Fruit fly (Drosophila melanogaster) whole organism, embryonic: ENCODE measurements around the gene Tpst.

Experiments
- Atf-2 ChIP-seq: fragments of 200-800 bp; sonication (Bioruptor generic); optimal IDR thresholded peaks from 2 replicates; lab custom pipeline; 2016; ENCODE audit warnings: missing biosample characterization, missing genetic modification characterization
- CG10147 ChIP-seq: fragments of 200-800 bp; sonication (Bioruptor generic); optimal IDR thresholded peaks from 2 replicates; lab custom pipeline; 2019; ENCODE audit warnings: missing biosample characterization, mild to moderate bottlenecking, missing genetic modification characterization, moderate library complexity
- CG1024 ChIP-seq: fragments of 200-800 bp; sonication (Bioruptor generic); IDR thresholded peaks from 2 replicates; pipeline ENCODE4 v1.3.6; 2022; ENCODE audit warnings: missing biosample characterization, missing genetic modification characterization
- CG10565 ChIP-seq: fragments of 200-800 bp; sonication (Bioruptor generic); optimal IDR thresholded peaks from 3 replicates; lab custom pipeline; 2016; ENCODE audit warnings: missing biosample characterization, mild to moderate bottlenecking, missing genetic modification characterization
- CG10979 ChIP-seq: fragments of 200-800 bp; sonication (Bioruptor generic); optimal IDR thresholded peaks from 2 replicates; lab custom pipeline; 2018; ENCODE audit warnings: missing biosample characterization, mild to moderate bottlenecking, missing genetic modification characterization, moderate library complexity
- CG11696 ChIP-seq: fragments of 200-800 bp; sonication (Bioruptor generic); IDR thresholded peaks from 2 replicates; pipeline ENCODE4 v1.3.6; 2022; ENCODE audit warnings: missing biosample characterization, missing genetic modification characterization
- CG13424 ChIP-seq: fragments of 200-800 bp; sonication (Bioruptor generic); optimal IDR thresholded peaks from 2 replicates; lab custom pipeline; 2019; ENCODE audit warnings: missing biosample characterization, mild to moderate bottlenecking, missing genetic modification characterization, moderate library complexity
- CG15011 ChIP-seq: fragments of 200-800 bp; sonication (Bioruptor generic); optimal IDR thresholded peaks from 3 replicates; lab custom pipeline; 2018; ENCODE audit warnings: missing biosample characterization, mild to moderate bottlenecking, missing genetic modification characterization
- CG15601 ChIP-seq: fragments of 200-800 bp; sonication (Bioruptor generic); optimal IDR thresholded peaks from 3 replicates; lab custom pipeline; 2019; ENCODE audit warnings: missing biosample characterization, mild to moderate bottlenecking, missing genetic modification characterization, moderate library complexity
- CG16863 ChIP-seq: fragments of 200-800 bp; sonication (Bioruptor generic); optimal IDR thresholded peaks from 3 replicates; lab custom pipeline; 2016; ENCODE audit warnings: missing biosample characterization, missing genetic modification characterization
- CG17829 ChIP-seq: fragments of 200-800 bp; optimal IDR thresholded peaks from 2 replicates; lab custom pipeline; 2019; ENCODE audit warnings: missing biosample characterization, mild to moderate bottlenecking, missing genetic modification characterization, moderate library complexity
- CG2120 ChIP-seq: fragments of 200-800 bp; sonication (Bioruptor generic); optimal IDR thresholded peaks from 3 replicates; lab custom pipeline; 2016; ENCODE audit warnings: missing biosample characterization, missing genetic modification characterization
- CG3065 ChIP-seq: fragments of 200-800 bp; sonication (Bioruptor generic); optimal IDR thresholded peaks from 2 replicates; lab custom pipeline; 2016; ENCODE audit warnings: missing biosample characterization, missing genetic modification characterization
- CG3726 ChIP-seq: fragments of 200-800 bp; sonication (Bioruptor generic); IDR thresholded peaks from 3 replicates; pipeline ENCODE4, ENCODE4 v1.3.6; 2022; ENCODE audit warnings: missing biosample characterization, missing genetic modification characterization
- CG3838 ChIP-seq: fragments of 200-800 bp; sonication (Bioruptor generic); optimal IDR thresholded peaks from 3 replicates; lab custom pipeline; 2016; ENCODE audit warnings: missing biosample characterization, missing genetic modification characterization
- CG3847 ChIP-seq: fragments of 200-800 bp; sonication (Bioruptor generic); IDR thresholded peaks from 2 replicates; pipeline ENCODE4 v1.3.6; 2022; ENCODE audit warnings: missing biosample characterization, missing genetic modification characterization
- CG4328 ChIP-seq: fragments of 200-800 bp; sonication (Bioruptor generic); optimal IDR thresholded peaks from 3 replicates; lab custom pipeline; 2017; ENCODE audit warnings: missing biosample characterization, missing genetic modification reagents, missing genetic modification characterization
- CG4360 ChIP-seq: fragments of 200-800 bp; sonication (Bioruptor generic); IDR thresholded peaks from 2 replicates; pipeline ENCODE4 v1.3.6; 2022; ENCODE audit warnings: missing biosample characterization, missing genetic modification characterization
- CG7745 ChIP-seq: fragments of 200-800 bp; sonication (Bioruptor generic); optimal IDR thresholded peaks from 2 replicates; lab custom pipeline; 2018; ENCODE audit warnings: missing biosample characterization, mild to moderate bottlenecking, missing genetic modification characterization, moderate library complexity
- CG9215 ChIP-seq: fragments of 200-800 bp; sonication (Bioruptor generic); IDR thresholded peaks from 2 replicates; pipeline ENCODE4 v1.3.6; 2022; ENCODE audit warnings: missing biosample characterization, missing genetic modification characterization
- CG9817 ChIP-seq: fragments of 200-800 bp; sonication (Bioruptor generic); optimal IDR thresholded peaks from 2 replicates; lab custom pipeline; 2018; ENCODE audit warnings: missing biosample characterization, mild to moderate bottlenecking, missing genetic modification characterization, moderate library complexity
- CG9876 ChIP-seq: fragments of 200-800 bp; sonication (Bioruptor generic); optimal IDR thresholded peaks from 2 replicates; lab custom pipeline; 2016; ENCODE audit warnings: missing biosample characterization, missing genetic modification characterization
- CHES-1-like ChIP-seq: fragments of 200-800 bp; sonication (Bioruptor generic); optimal IDR thresholded peaks from 2 replicates; lab custom pipeline; 2016; ENCODE audit warnings: missing biosample characterization, missing genetic modification characterization
- D19B ChIP-seq: fragments of 200-800 bp; sonication (Bioruptor generic); optimal IDR thresholded peaks from 2 replicates; lab custom pipeline; 2017; ENCODE audit warnings: missing biosample characterization, mild to moderate bottlenecking, missing genetic modification characterization
- ERR ChIP-seq: fragments of 200-800 bp; sonication (Bioruptor generic); optimal IDR thresholded peaks from 2 replicates; lab custom pipeline; 2016; ENCODE audit warnings: missing biosample characterization, missing genetic modification characterization
- Gsc ChIP-seq: fragments of 200-800 bp; sonication (Bioruptor generic); IDR thresholded peaks from 2 replicates; pipeline ENCODE4 v1.3.6; 2022; ENCODE audit warnings: missing biosample characterization, missing genetic modification characterization
- HHEX ChIP-seq: fragments of 200-800 bp; sonication (Bioruptor generic); optimal IDR thresholded peaks from 3 replicates; lab custom pipeline; 2017; ENCODE audit warnings: missing biosample characterization, mild to moderate bottlenecking, missing genetic modification characterization, missing genetic modification reagents
- Hmr ChIP-seq: fragments of 200-800 bp; sonication (Bioruptor generic); optimal IDR thresholded peaks from 3 replicates; lab custom pipeline; 2017; ENCODE audit warnings: mild to moderate bottlenecking, missing biosample characterization, missing genetic modification reagents, missing genetic modification characterization
- Hr3 ChIP-seq: fragments of 200-800 bp; sonication (Bioruptor generic); optimal IDR thresholded peaks from 3 replicates; lab custom pipeline; 2016; ENCODE audit warnings: missing biosample characterization, missing genetic modification characterization
- NC2β ChIP-seq: fragments of 200-800 bp; sonication (Bioruptor generic); optimal IDR thresholded peaks from 2 replicates; lab custom pipeline; 2016; ENCODE audit warnings: missing biosample characterization, missing genetic modification characterization
- Pdp1 ChIP-seq, 2 experiments: fragments of 200-800 bp; sonication (Bioruptor generic); optimal IDR thresholded peaks; 3 replicates each; lab custom pipeline; 2016; ENCODE audit warnings: missing biosample characterization in 2 of 2, missing genetic modification characterization in 2 of 2, mild to moderate bottlenecking in 1 of 2, moderate library complexity in 1 of 2
- Scr ChIP-seq: fragments of 200-800 bp; sonication (Bioruptor generic); IDR thresholded peaks from 2 replicates; pipeline ENCODE4 v1.3.6; 2022; ENCODE audit warnings: missing biosample characterization, missing genetic modification characterization; ENCODE audit not compliant: partially characterized antibody
- dati ChIP-seq: fragments of 200-800 bp; sonication (Bioruptor generic); IDR thresholded peaks from 2 replicates; pipeline ENCODE4 v1.3.6; 2022; ENCODE audit warnings: missing biosample characterization, missing genetic modification characterization
- dysf ChIP-seq: fragments of 200-800 bp; sonication (Bioruptor generic); IDR thresholded peaks from 3 replicates; pipeline ENCODE4 v1.3.6; 2022; ENCODE audit warnings: missing biosample characterization, missing genetic modification characterization
- ems ChIP-seq: fragments of 200-800 bp; sonication (Bioruptor generic); optimal IDR thresholded peaks from 3 replicates; lab custom pipeline; 2016; ENCODE audit warnings: missing biosample characterization, missing genetic modification characterization
- eve ChIP-seq, 2 experiments: fragments of >200 bp; optimal IDR thresholded peaks; 2 replicates each; lab custom pipeline; 2017; ENCODE audit warnings: missing biosample characterization in 2 of 2, missing genetic modification characterization in 2 of 2
- eyg ChIP-seq: fragments of 200-800 bp; sonication (Bioruptor generic); optimal IDR thresholded peaks from 3 replicates; lab custom pipeline; 2016; ENCODE audit warnings: missing biosample characterization, missing genetic modification characterization
- fd3F ChIP-seq: fragments of 200-800 bp; sonication (Bioruptor generic); optimal IDR thresholded peaks from 2 replicates; lab custom pipeline; 2018; ENCODE audit warnings: missing biosample characterization, mild to moderate bottlenecking, missing genetic modification characterization, moderate library complexity
- fd64A ChIP-seq: fragments of 200-800 bp; sonication (Bioruptor generic); optimal IDR thresholded peaks from 3 replicates; lab custom pipeline; 2018; ENCODE audit warnings: missing biosample characterization, mild to moderate bottlenecking, missing genetic modification characterization
- fd96Cb ChIP-seq: fragments of 200-800 bp; sonication (Bioruptor generic); optimal IDR thresholded peaks from 2 replicates; lab custom pipeline; 2018; ENCODE audit warnings: missing biosample characterization, mild to moderate bottlenecking, missing genetic modification characterization, moderate library complexity
- gt ChIP-seq: fragments of 200-800 bp; sonication (Bioruptor generic); IDR thresholded peaks from 2 replicates; pipeline ENCODE4 v1.3.6; 2022; ENCODE audit warnings: missing biosample characterization, missing genetic modification characterization
- hth ChIP-seq: fragments of >200 bp; optimal IDR thresholded peaks from 2 replicates; lab custom pipeline; 2017; ENCODE audit warnings: inconsistent platforms
- kah ChIP-seq: fragments of 200-800 bp; sonication (Bioruptor generic); optimal IDR thresholded peaks from 2 replicates; lab custom pipeline; 2018; ENCODE audit warnings: missing biosample characterization, mild to moderate bottlenecking, missing genetic modification characterization
- lov ChIP-seq, 2 experiments: fragments of 200-800 bp in 1 of 2; fragments of >200 bp in 1 of 2; sonication (Bioruptor generic) in 1 of 2; IDR thresholded peaks in 1 of 2; optimal IDR thresholded peaks in 1 of 2; 2 replicates in 1 of 2; 3 replicates in 1 of 2; pipeline versions ENCODE4 v1.3.6 to Lab custom; 2017 to 2022; ENCODE audit warnings: missing biosample characterization in 1 of 2, missing genetic modification characterization in 1 of 2
- nmo ChIP-seq: fragments of 200-800 bp; sonication (Bioruptor generic); optimal IDR thresholded peaks from 2 replicates; lab custom pipeline; 2018; ENCODE audit warnings: missing biosample characterization, mild to moderate bottlenecking, missing genetic modification characterization, moderate library complexity
- otp ChIP-seq: fragments of 200-800 bp; sonication (Bioruptor generic); IDR thresholded peaks from 3 replicates; pipeline ENCODE4, ENCODE4 v1.3.6; 2022; ENCODE audit warnings: missing biosample characterization, missing genetic modification characterization
- pita ChIP-seq: fragments of 200-800 bp; sonication (Bioruptor generic); optimal IDR thresholded peaks from 2 replicates; lab custom pipeline; 2017; ENCODE audit warnings: missing biosample characterization, mild to moderate bottlenecking, missing genetic modification characterization
- row ChIP-seq: fragments of 200-800 bp; sonication (Bioruptor generic); IDR thresholded peaks from 3 replicates; pipeline ENCODE4 v1.3.6; 2022; ENCODE audit warnings: missing biosample characterization, missing genetic modification characterization
- sens ChIP-seq: fragments of 200-800 bp; sonication (Bioruptor generic); peaks from one replicate; lab custom pipeline; 2016; ENCODE audit warnings: missing biosample characterization, missing genetic modification characterization
- slou ChIP-seq: fragments of 200-800 bp; sonication (Bioruptor generic); optimal IDR thresholded peaks from 3 replicates; lab custom pipeline; 2016; ENCODE audit warnings: missing biosample characterization, missing genetic modification characterization
- tin ChIP-seq: fragments of 200-800 bp; sonication (Bioruptor generic); optimal IDR thresholded peaks from 3 replicates; lab custom pipeline; 2016; ENCODE audit warnings: missing biosample characterization, missing genetic modification characterization
- vfl ChIP-seq: fragments of 200-800 bp; sonication (Bioruptor generic); optimal IDR thresholded peaks from 2 replicates; lab custom pipeline; 2016; ENCODE audit warnings: missing biosample characterization, missing genetic modification characterization

The Tpst gene

dm6 chrX:13568127-13568526, 4.5 kb downstream of the Tpst start:
- TF ChIP-seq Hr3 (no peak), CG15011 (GFP tag; lab: Kevin White, UChicago) (no peak), eve (GFP tag; optimal IDR thresholded peaks at IDR 0.05; lab: Kevin White, UChicago) (peak in 1 of 2 experiments; percentile 30), dysf (GFP tag; lab: Robert Waterston, UW) (peak; percentile 57; the same call in 2 of the 3 replicates), CG9876 (GFP tag; lab: Kevin White, UChicago) (no peak), CG3847 (GFP tag; lab: Robert Waterston, UW) (peak; percentile 45), fd96Cb (tag; lab: Kevin White, UChicago) (peak; percentile 18), D19B (GFP tag; lab: Kevin White, UChicago) (no peak), CG11696 (GFP tag; lab: Robert Waterston, UW) (no peak), row (GFP tag; lab: Robert Waterston, UW) (peak; percentile 55; the same call in 2 of the 3 replicates), sens (GFP tag; lab: Kevin White, UChicago) (peak; percentile 70), CG13424 (tag; lab: Kevin White, UChicago) (peak; percentile 16), CG1024 (GFP tag; lab: Robert Waterston, UW) (no peak), Atf-2 (no peak), CHES-1-like (no peak), CG9817 (peak; percentile 1), CG10147 (GFP tag; lab: Kevin White, UChicago) (no peak), HHEX (GFP tag; lab: Kevin White, UChicago) (no peak), vfl (GFP tag; lab: Kevin White, UChicago) (no peak), pita (GFP tag; lab: Kevin White, UChicago) (no peak), tin (no peak), Hmr (GFP tag; lab: Kevin White, UChicago) (peak; percentile 5), Gsc (GFP tag; lab: Robert Waterston, UW) (no peak), eyg (peak; percentile 10), dati (GFP tag; lab: Robert Waterston, UW) (no peak), fd3F (GFP tag; lab: Kevin White, UChicago) (no peak), CG10979 (peak; percentile 19), CG17829 (no peak), CG2120 (peak; percentile 25), CG3065 (GFP tag; lab: Kevin White, UChicago) (no peak), Pdp1 (GFP tag; optimal IDR thresholded peaks at IDR 0.05; lab: Kevin White, UChicago) (peak in 1 of 2 experiments; percentile 10), ERR (GFP tag; lab: Kevin White, UChicago) (no peak), gt (GFP tag; lab: Robert Waterston, UW) (no peak), kah (GFP tag; lab: Kevin White, UChicago) (no peak), fd64A (GFP tag; lab: Kevin White, UChicago) (no peak), CG3838 (GFP tag; lab: Kevin White, UChicago) (no peak), CG10565 (GFP tag; lab: Kevin White, UChicago) (no peak), CG7745 (tag; lab: Kevin White, UChicago) (no peak), CG16863 (no peak), lov (optimal IDR thresholded peaks at IDR 0.05; lab: Kevin White, UChicago) (no peak), lov (GFP tag; IDR thresholded peaks at IDR 0.05; lab: Robert Waterston, UW) (no peak), CG4360 (no peak), nmo (peak; percentile 4), hth (lab: Kevin White, UChicago) (no peak), CG15601 (tag; lab: Kevin White, UChicago) (no peak), slou (GFP tag; lab: Kevin White, UChicago) (no peak), CG9215 (no peak), CG4328 (GFP tag; lab: Kevin White, UChicago) (no peak), CG3726 (no peak), otp (0 out of 3 replicates have a peak, but pooled peaks have one; percentile 17), ems (GFP tag; lab: Kevin White, UChicago) (no peak), NC2β (no peak), Scr (GFP tag; lab: Robert Waterston, UW) (no peak)
